Fruit fly (Drosophila melanogaster): ENCODE data around the gene CG9727.
A peak's percentile ranks its signal among the peaks of the same experiment; 100 is the strongest.

The CG9727 gene

DNA sequence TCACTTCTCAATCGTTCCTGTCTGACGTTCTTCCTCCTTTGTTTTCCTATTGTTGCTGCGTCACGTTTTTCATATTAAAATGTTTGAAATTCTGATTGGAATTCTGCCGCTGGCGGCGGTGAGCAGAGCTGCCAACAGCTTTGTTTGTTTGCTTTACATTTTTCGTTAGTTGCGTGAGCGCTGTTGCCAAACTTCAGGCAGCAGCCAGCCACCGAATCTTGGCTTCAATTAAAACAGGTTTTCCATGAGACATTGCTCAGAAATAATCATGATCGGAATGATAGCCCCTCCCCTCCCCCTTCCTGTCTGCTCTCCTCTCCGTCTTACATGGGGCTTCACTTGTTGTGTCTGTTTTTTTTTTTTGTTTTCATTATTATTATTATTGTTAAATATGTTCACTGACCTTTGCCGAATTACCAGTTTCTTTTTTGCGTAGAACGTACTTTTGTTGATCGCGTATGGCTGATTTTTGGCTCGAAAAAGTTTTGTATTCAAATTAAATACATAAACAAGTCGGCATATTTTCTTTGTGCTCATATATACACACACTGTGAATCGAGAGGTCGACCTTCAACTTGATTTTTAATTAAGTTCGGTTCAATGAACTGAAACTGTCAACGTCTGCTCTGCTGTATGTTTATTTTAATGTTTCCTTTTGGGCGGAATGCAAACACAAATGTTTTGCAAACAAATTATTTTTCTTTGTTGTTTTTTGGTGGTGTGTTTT, 30.1 kb downstream of the CG9727 start (continued):
- TF ChIP-seq hb (GFP tag; IDR thresholded peaks at IDR 0.05; ENCODE audit: partially characterized antibody), result no peak
- TF ChIP-seq CG9817 (tag; optimal IDR thresholded peaks at IDR 0.05), result no peak
- TF ChIP-seq HLHmδ (GFP tag; optimal IDR thresholded peaks at IDR 0.05), result no peak
- TF ChIP-seq slbo (GFP tag; IDR thresholded peaks at IDR 0.05), result no peak
- TF ChIP-seq Hand (GFP tag; optimal IDR thresholded peaks at IDR 0.05), result no peak
- TF ChIP-seq Dp (GFP tag; optimal IDR thresholded peaks at IDR 0.05), result no peak
- no peak for TF ChIP-seq Poxn (GFP tag; IDR thresholded peaks at IDR 0.05)
- TF ChIP-seq CG9437 (GFP tag; optimal IDR thresholded peaks at IDR 0.05), result no peak
- TF ChIP-seq Tbp (GFP tag; optimal IDR thresholded peaks at IDR 0.05), result no peak
- peak; percentile 1 for TF ChIP-seq Fer1 (GFP tag; optimal IDR thresholded peaks at IDR 0.05)
- no peak for TF ChIP-seq wek (GFP tag; optimal IDR thresholded peaks at IDR 0.05)
- no peak for TF ChIP-seq Sin3A (optimal IDR thresholded peaks at IDR 0.05)
- TF ChIP-seq inv (GFP tag; IDR thresholded peaks at IDR 0.05; ENCODE audit: partially characterized antibody), result no peak

DNA sequence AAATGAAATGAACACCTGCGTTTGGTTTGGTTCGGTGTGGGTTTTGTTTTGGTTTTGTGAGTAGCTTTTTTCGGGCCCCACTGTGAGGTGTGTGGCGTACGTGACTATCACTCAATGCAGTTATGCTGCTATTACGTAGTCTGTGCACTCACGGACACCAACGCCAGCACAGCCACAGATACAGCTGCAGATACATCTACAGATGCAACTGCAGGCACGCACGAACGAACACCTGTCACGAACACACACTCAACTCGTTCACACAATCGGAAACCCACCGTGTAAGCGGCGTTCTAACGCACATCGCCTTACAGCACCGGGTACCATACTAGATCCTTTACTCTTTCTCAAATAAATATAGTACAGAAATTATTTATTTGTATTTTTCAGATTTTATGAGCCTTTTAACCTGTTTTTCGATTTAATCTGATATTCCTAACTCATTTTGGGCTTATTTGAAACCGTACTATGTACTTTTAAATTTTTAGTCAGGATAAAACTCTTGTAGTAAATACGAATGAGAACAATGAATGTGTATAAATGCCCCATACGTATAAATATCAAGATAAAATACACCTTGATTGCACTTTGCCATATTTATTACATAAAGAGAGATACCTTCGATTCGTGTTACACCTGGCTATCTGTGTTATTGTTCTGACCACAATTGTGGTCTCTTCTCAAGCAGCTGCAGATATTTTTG, 30.9 kb downstream of the CG9727 start:
- no peak for TF ChIP-seq CG12942 (GFP tag; optimal IDR thresholded peaks at IDR 0.05)
- TF ChIP-seq esg (GFP tag; conservative IDR thresholded peaks at IDR 0.05), result 0 out of 2 replicates have a peak, but pooled peaks have one; percentile 5
- TF ChIP-seq CG2202 (tag; optimal IDR thresholded peaks at IDR 0.05), result peak; percentile 18
- peak; percentile 21 for TF ChIP-seq Med (GFP tag)
- TF ChIP-seq CG13775 (GFP tag; optimal IDR thresholded peaks at IDR 0.05), result peak; percentile 1
- TF ChIP-seq cg (GFP tag; optimal IDR thresholded peaks at IDR 0.05), result peak; percentile 77
- peak; percentile 52 for TF ChIP-seq phol (tag; optimal IDR thresholded peaks at IDR 0.05)
- peak; percentile 49 for TF ChIP-seq D19A (tag; optimal IDR thresholded peaks at IDR 0.05)
- no peak for TF ChIP-seq seq (GFP tag; IDR thresholded peaks at IDR 0.05)
- no peak for TF ChIP-seq gsb-n (tag; optimal IDR thresholded peaks at IDR 0.05)
- peak; percentile 59 for TF ChIP-seq ac (GFP tag; optimal IDR thresholded peaks at IDR 0.05)
- TF ChIP-seq CG12104 (GFP tag; optimal IDR thresholded peaks at IDR 0.05), result no peak
- peak; percentile 32 for TF ChIP-seq PHDP (tag; optimal IDR thresholded peaks at IDR 0.05)
- TF ChIP-seq sc (optimal IDR thresholded peaks at IDR 0.05), result no peak
- TF ChIP-seq sc (GFP tag; optimal IDR thresholded peaks at IDR 0.05), result peak; percentile 35
- TF ChIP-seq dati (GFP tag; IDR thresholded peaks at IDR 0.05), result no peak
- no peak for TF ChIP-seq aop (GFP tag; IDR thresholded peaks at IDR 0.05)
- TF ChIP-seq BEAF-32 (GFP tag; optimal IDR thresholded peaks at IDR 0.05), result peak; percentile 7
- no peak for TF ChIP-seq dysf (GFP tag; IDR thresholded peaks at IDR 0.05)
- TF ChIP-seq ssp (GFP tag; IDR thresholded peaks at IDR 0.05), result no peak
- TF ChIP-seq Usf (GFP tag; optimal IDR thresholded peaks at IDR 0.05), result no peak
- peak; percentile 11; the same call in 1 of the 2 replicates for TF ChIP-seq Drgx (GFP tag; IDR thresholded peaks at IDR 0.05)
- 0 out of 3 replicates have a peak, but pooled peaks have one; percentile 10 for TF ChIP-seq z (GFP tag; IDR thresholded peaks at IDR 0.05)
- no peak for TF ChIP-seq abd-A (tag; optimal IDR thresholded peaks at IDR 0.05)
- TF ChIP-seq CG4424 (GFP tag; optimal IDR thresholded peaks at IDR 0.05), result peak; percentile 20
- peak; percentile 17 for TF ChIP-seq CG9437 (GFP tag; optimal IDR thresholded peaks at IDR 0.05)
- TF ChIP-seq dmrt99B (tag; optimal IDR thresholded peaks at IDR 0.05), result peak; percentile 8
- peak; percentile 14 for TF ChIP-seq unpg (GFP tag; optimal IDR thresholded peaks at IDR 0.05)
- no peak for TF ChIP-seq eyg (GFP tag; optimal IDR thresholded peaks at IDR 0.05)
- no peak for TF ChIP-seq Hr3 (GFP tag; optimal IDR thresholded peaks at IDR 0.05)
- TF ChIP-seq CG18619 (GFP tag; optimal IDR thresholded peaks at IDR 0.05), result no peak
- no peak for TF ChIP-seq CG3407 (GFP tag; optimal IDR thresholded peaks at IDR 0.05)
- peak; percentile 52 for TF ChIP-seq CG9727 (GFP tag; optimal IDR thresholded peaks at IDR 0.05)
- TF ChIP-seq CG10267 (tag; optimal IDR thresholded peaks at IDR 0.05), result peak; percentile 32
- TF ChIP-seq gfzf (GFP tag; optimal IDR thresholded peaks at IDR 0.05), result no peak
- no peak for TF ChIP-seq CG17802 (tag; optimal IDR thresholded peaks at IDR 0.05)

Measured in whole organism, embryonic.